Fruit fly (Drosophila melanogaster) whole organism, prepupa: ENCODE results near the gene Spindly.

Source experiments
- CG10631 ChIP-seq: fragments of 200-800 bp; sonication (Bioruptor generic); optimal IDR thresholded peaks from 2 replicates; lab custom pipeline; 2016; ENCODE audit warnings: missing biosample characterization, missing genetic modification characterization
- CG10669 ChIP-seq: fragments of 200-800 bp; sonication (Bioruptor generic); optimal IDR thresholded peaks from 3 replicates; lab custom pipeline; 2018; ENCODE audit warnings: missing biosample characterization, mild to moderate bottlenecking, missing genetic modification characterization, moderate library complexity
- CG11294 ChIP-seq: fragments of 200-800 bp; sonication (Bioruptor generic); IDR thresholded peaks from 2 replicates; pipeline ENCODE4 v1.3.6; 2022; ENCODE audit warnings: missing biosample characterization, missing genetic modification characterization
- CG11762 ChIP-seq: fragments of 200-800 bp; sonication (Bioruptor generic); optimal IDR thresholded peaks from 3 replicates; lab custom pipeline; 2016; ENCODE audit warnings: missing biosample characterization, missing genetic modification characterization; ENCODE audit not compliant: insufficient read depth
- CG11902 ChIP-seq: fragments of 200-800 bp; sonication (Bioruptor generic); optimal IDR thresholded peaks from 3 replicates; lab custom pipeline; 2016; ENCODE audit warnings: missing biosample characterization, missing genetic modification characterization
- CG15336 ChIP-seq: fragments of 200-800 bp; sonication (Bioruptor generic); IDR thresholded peaks from 2 replicates; pipeline ENCODE4 v1.3.6; 2022; ENCODE audit warnings: missing biosample characterization, missing genetic modification characterization
- CG1621 ChIP-seq: fragments of 200-800 bp; sonication (Bioruptor generic); optimal IDR thresholded peaks from 3 replicates; lab custom pipeline; 2018; ENCODE audit warnings: missing biosample characterization, mild to moderate bottlenecking, missing genetic modification characterization
- CG16779 ChIP-seq: fragments of 200-800 bp; sonication (Bioruptor generic); optimal IDR thresholded peaks from 3 replicates; lab custom pipeline; 2017; ENCODE audit warnings: missing biosample characterization, mild to moderate bottlenecking, missing genetic modification characterization
- CG3032 ChIP-seq: fragments of 200-800 bp; optimal IDR thresholded peaks from 2 replicates; lab custom pipeline; 2019; ENCODE audit warnings: missing biosample characterization, mild to moderate bottlenecking, missing genetic modification characterization, moderate library complexity
- CG31627 ChIP-seq: fragments of 200-800 bp; sonication (Bioruptor generic); optimal IDR thresholded peaks from 3 replicates; lab custom pipeline; 2016; ENCODE audit warnings: missing biosample characterization, missing genetic modification characterization
- CG32006 ChIP-seq: fragments of 200-800 bp; sonication (Bioruptor generic); optimal IDR thresholded peaks from 3 replicates; lab custom pipeline; 2017; ENCODE audit warnings: missing biosample characterization, mild to moderate bottlenecking, missing genetic modification characterization
- CG34406 ChIP-seq: fragments of 200-800 bp; sonication (Bioruptor generic); optimal IDR thresholded peaks from 3 replicates; lab custom pipeline; 2016; ENCODE audit warnings: missing biosample characterization, missing genetic modification characterization
- CG3919 ChIP-seq: fragments of 200-800 bp; sonication (Bioruptor generic); optimal IDR thresholded peaks from 3 replicates; lab custom pipeline; 2016; ENCODE audit warnings: missing biosample characterization, missing genetic modification characterization
- CG4318 ChIP-seq: fragments of 200-800 bp; sonication (Bioruptor generic); optimal IDR thresholded peaks from 3 replicates; lab custom pipeline; 2017; ENCODE audit warnings: missing biosample characterization, mild to moderate bottlenecking, missing genetic modification characterization
- CG6276 ChIP-seq: fragments of 200-800 bp; sonication (Bioruptor generic); optimal IDR thresholded peaks from 2 replicates; lab custom pipeline; 2017; ENCODE audit warnings: missing biosample characterization, mild to moderate bottlenecking, missing genetic modification characterization
- CG6792 ChIP-seq: fragments of 200-800 bp; sonication (Bioruptor generic); optimal IDR thresholded peaks from 3 replicates; lab custom pipeline; 2016; ENCODE audit warnings: missing biosample characterization, missing genetic modification characterization
- CG6854 ChIP-seq: fragments of 200-800 bp; sonication (Bioruptor generic); optimal IDR thresholded peaks from 2 replicates; lab custom pipeline; 2017; ENCODE audit warnings: missing biosample characterization, mild to moderate bottlenecking, missing genetic modification characterization
- CG7368 ChIP-seq: fragments of 200-800 bp; sonication (Bioruptor generic); optimal IDR thresholded peaks from 3 replicates; lab custom pipeline; 2016; ENCODE audit warnings: missing biosample characterization, missing genetic modification characterization
- CG8632 ChIP-seq: fragments of 200-800 bp; sonication (Bioruptor generic); optimal IDR thresholded peaks from 3 replicates; lab custom pipeline; 2016; ENCODE audit warnings: missing biosample characterization, missing genetic modification characterization
- Eip75B ChIP-seq: fragments of 200-800 bp; sonication (Bioruptor generic); optimal IDR thresholded peaks from 3 replicates; lab custom pipeline; 2016; ENCODE audit warnings: missing biosample characterization, missing genetic modification characterization
- Eip78C ChIP-seq: fragments of 200-800 bp; sonication (Bioruptor generic); peaks from one replicate; lab custom pipeline; 2016; ENCODE audit warnings: missing biosample characterization, missing genetic modification characterization
- Eip93F ChIP-seq: fragments of 200-800 bp; sonication (Bioruptor generic); optimal IDR thresholded peaks from 2 replicates; lab custom pipeline; 2016; ENCODE audit warnings: missing biosample characterization, mild to moderate bottlenecking, missing genetic modification characterization
- Ets21C ChIP-seq: fragments of 200-800 bp; sonication (Bioruptor generic); optimal IDR thresholded peaks from 3 replicates; lab custom pipeline; 2016; ENCODE audit warnings: missing biosample characterization, missing genetic modification characterization
- Ets96B ChIP-seq: fragments of 200-800 bp; optimal IDR thresholded peaks from 2 replicates; lab custom pipeline; 2019; ENCODE audit warnings: missing biosample characterization, mild to moderate bottlenecking, missing genetic modification characterization, moderate library complexity
- Gug ChIP-seq: fragments of 200-800 bp; sonication (Bioruptor generic); IDR thresholded peaks from 2 replicates; pipeline ENCODE4 v1.3.6; 2022; ENCODE audit warnings: missing biosample characterization, missing genetic modification characterization
- Hr39 ChIP-seq: fragments of 200-800 bp; sonication (Bioruptor generic); optimal IDR thresholded peaks from 2 replicates; lab custom pipeline; 2016; ENCODE audit warnings: missing biosample characterization, missing genetic modification characterization
- Hr4 ChIP-seq: fragments of 200-800 bp; sonication (Bioruptor generic); optimal IDR thresholded peaks from 3 replicates; lab custom pipeline; 2016; ENCODE audit warnings: missing biosample characterization, missing genetic modification characterization
- Lpt ChIP-seq: fragments of 200-800 bp; sonication (Bioruptor generic); optimal IDR thresholded peaks from 3 replicates; lab custom pipeline; 2016; ENCODE audit warnings: missing biosample characterization, missing genetic modification characterization
- Met ChIP-seq: fragments of 200-800 bp; sonication (Bioruptor generic); optimal IDR thresholded peaks from 3 replicates; lab custom pipeline; 2016; ENCODE audit warnings: missing biosample characterization, missing genetic modification characterization
- OdsH ChIP-seq: fragments of 200-800 bp; sonication (Bioruptor generic); optimal IDR thresholded peaks from 3 replicates; lab custom pipeline; 2016; ENCODE audit warnings: missing biosample characterization, missing genetic modification characterization
- Smox ChIP-seq: fragments of 200-800 bp; sonication (Bioruptor generic); optimal IDR thresholded peaks from 3 replicates; lab custom pipeline; 2016; ENCODE audit warnings: missing biosample characterization, missing genetic modification characterization
- Sox102F ChIP-seq: fragments of 200-800 bp; sonication (Bioruptor generic); optimal IDR thresholded peaks from 2 replicates; lab custom pipeline; 2016; ENCODE audit warnings: missing biosample characterization, mild to moderate bottlenecking, missing genetic modification characterization
- Sox14 ChIP-seq: fragments of 200-800 bp; sonication (Bioruptor generic); optimal IDR thresholded peaks from 3 replicates; lab custom pipeline; 2016; ENCODE audit warnings: missing biosample characterization, missing genetic modification characterization
- Sox15 ChIP-seq: fragments of 200-800 bp; sonication (Bioruptor generic); optimal IDR thresholded peaks from 3 replicates; lab custom pipeline; 2016; ENCODE audit warnings: missing biosample characterization, missing genetic modification characterization
- achi ChIP-seq: fragments of 200-800 bp; sonication (Bioruptor generic); optimal IDR thresholded peaks from 3 replicates; lab custom pipeline; 2016; ENCODE audit warnings: missing biosample characterization, missing genetic modification characterization
- acj6 ChIP-seq: fragments of 200-800 bp; sonication (Bioruptor generic); optimal IDR thresholded peaks from 3 replicates; lab custom pipeline; 2016; ENCODE audit warnings: missing biosample characterization, missing genetic modification characterization
- cyc ChIP-seq: fragments of 200-800 bp; sonication (Bioruptor generic); optimal IDR thresholded peaks from 3 replicates; lab custom pipeline; 2016; ENCODE audit warnings: missing biosample characterization, missing genetic modification characterization
- dsx ChIP-seq: fragments of 200-800 bp; optimal IDR thresholded peaks from 3 replicates; lab custom pipeline; 2019; ENCODE audit warnings: missing biosample characterization, mild to moderate bottlenecking, missing genetic modification characterization, moderate library complexity; ENCODE audit not compliant: poor library complexity, severe bottlenecking
- eg ChIP-seq: fragments of 200-800 bp; sonication (Bioruptor generic); IDR thresholded peaks from 3 replicates; pipeline ENCODE4 v1.3.6; 2022; ENCODE audit warnings: missing biosample characterization, missing genetic modification characterization
- esn ChIP-seq: fragments of 200-800 bp; sonication (Bioruptor generic); optimal IDR thresholded peaks from 2 replicates; lab custom pipeline; 2016; ENCODE audit warnings: missing biosample characterization, mild to moderate bottlenecking, missing genetic modification characterization, moderate library complexity
- fd85E ChIP-seq: fragments of 200-800 bp; sonication (Bioruptor generic); optimal IDR thresholded peaks from 3 replicates; lab custom pipeline; 2016; ENCODE audit warnings: missing biosample characterization, missing genetic modification characterization
- lz ChIP-seq: fragments of 200-800 bp; sonication (Bioruptor generic); optimal IDR thresholded peaks from 3 replicates; lab custom pipeline; 2016; ENCODE audit warnings: missing biosample characterization, missing genetic modification characterization
- net ChIP-seq: fragments of 200-800 bp; sonication (Bioruptor generic); optimal IDR thresholded peaks from 3 replicates; lab custom pipeline; 2016; ENCODE audit warnings: missing biosample characterization, missing genetic modification characterization
- pdm3 ChIP-seq: fragments of 200-800 bp; sonication (Bioruptor generic); optimal IDR thresholded peaks from 3 replicates; lab custom pipeline; 2016; ENCODE audit warnings: missing biosample characterization, missing genetic modification characterization
- spab ChIP-seq: fragments of 200-800 bp; sonication (Bioruptor generic); optimal IDR thresholded peaks from 2 replicates; lab custom pipeline; 2017; ENCODE audit warnings: missing biosample characterization, mild to moderate bottlenecking, missing genetic modification characterization, missing genetic modification reagents
- svp ChIP-seq: fragments of 200-800 bp; sonication (Bioruptor generic); peaks from one replicate; lab custom pipeline; 2016; ENCODE audit warnings: missing biosample characterization, missing genetic modification characterization
- topi ChIP-seq: fragments of 200-800 bp; sonication (Bioruptor generic); optimal IDR thresholded peaks from 3 replicates; lab custom pipeline; 2016; ENCODE audit warnings: missing biosample characterization, missing genetic modification characterization

The Spindly gene

dm6 chr2L:3569892-3570291 is 39.8 kb upstream of the Spindly start:
- TF ChIP-seq Hr4: no peak
- TF ChIP-seq spab: no peak
- TF ChIP-seq Met: peak; percentile 24
- TF ChIP-seq Sox102F (GFP tag; lab: Kevin White, UChicago): peak; percentile 54
- peak; percentile 46 for TF ChIP-seq topi (GFP tag; lab: Kevin White, UChicago)
- TF ChIP-seq CG6792 (GFP tag; lab: Kevin White, UChicago): peak; percentile 24
- TF ChIP-seq Gug (GFP tag; lab: Robert Waterston, UW): no peak
- TF ChIP-seq Smox (GFP tag; lab: Kevin White, UChicago): peak; percentile 32
- peak; percentile 38 for TF ChIP-seq CG31627 (GFP tag; lab: Kevin White, UChicago)
- TF ChIP-seq CG7368 (GFP tag; lab: Kevin White, UChicago): no peak
- peak; percentile 28 for TF ChIP-seq OdsH
- TF ChIP-seq Ets21C (GFP tag; lab: Kevin White, UChicago): peak; percentile 48
- TF ChIP-seq Eip78C (GFP tag; lab: Kevin White, UChicago): peak; percentile 67
- peak; percentile 17 for TF ChIP-seq Sox14
- peak; percentile 79 for TF ChIP-seq svp (GFP tag; lab: Kevin White, UChicago)
- no peak for TF ChIP-seq fd85E
- TF ChIP-seq CG11902 (GFP tag; lab: Kevin White, UChicago): no peak
- TF ChIP-seq pdm3: peak; percentile 31
- no peak for TF ChIP-seq CG1621 (tag; lab: Kevin White, UChicago)
- 0 out of 2 replicates have a peak, but pooled peaks have one; percentile 10 for TF ChIP-seq CG15336 (GFP tag; lab: Robert Waterston, UW)
- no peak for TF ChIP-seq CG6276 (GFP tag; lab: Kevin White, UChicago)
- peak; percentile 16 for TF ChIP-seq cyc (GFP tag; lab: Kevin White, UChicago)
- TF ChIP-seq CG4318 (GFP tag; lab: Kevin White, UChicago): no peak
- TF ChIP-seq lz (GFP tag; lab: Kevin White, UChicago): peak; percentile 32
- TF ChIP-seq CG16779: no peak
- no peak for TF ChIP-seq net (GFP tag; lab: Kevin White, UChicago)
- TF ChIP-seq esn: peak; percentile 59
- TF ChIP-seq CG11294 (GFP tag; lab: Robert Waterston, UW): no peak
- no peak for TF ChIP-seq CG11762 (GFP tag; lab: Kevin White, UChicago)
- TF ChIP-seq acj6 (GFP tag; lab: Kevin White, UChicago): peak; percentile 26
- peak; percentile 41 for TF ChIP-seq Hr39 (GFP tag; lab: Kevin White, UChicago)
- TF ChIP-seq Ets96B (tag; lab: Kevin White, UChicago): no peak
- no peak for TF ChIP-seq dsx
- no peak for TF ChIP-seq eg (GFP tag; lab: Robert Waterston, UW)
- no peak for TF ChIP-seq Sox15 (GFP tag; lab: Kevin White, UChicago)
- TF ChIP-seq CG6854: no peak

DNA sequence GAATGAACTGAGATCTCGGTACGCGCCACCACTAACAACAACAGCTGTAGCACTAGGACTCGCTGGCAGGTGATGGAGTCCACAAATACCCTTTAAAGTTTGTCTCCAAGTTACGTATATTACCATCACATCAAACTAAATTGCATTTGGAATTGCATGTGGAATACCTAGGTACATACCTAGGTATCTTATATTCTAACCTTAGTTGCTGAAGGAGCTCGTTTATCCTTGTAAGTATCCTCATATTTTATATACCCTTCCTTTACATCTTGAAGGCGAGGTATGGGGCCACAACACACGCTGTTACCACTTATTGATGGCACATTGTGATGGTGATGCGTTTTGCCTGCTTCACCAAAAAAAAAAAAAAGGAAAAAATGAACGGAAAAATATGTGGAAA is 37.3 kb upstream of the Spindly start:
- TF ChIP-seq Eip75B: peak; percentile 16
- TF ChIP-seq topi (GFP tag; lab: Kevin White, UChicago): peak; percentile 35
- TF ChIP-seq CG7368 (GFP tag; lab: Kevin White, UChicago): no peak
- TF ChIP-seq CG4318 (GFP tag; lab: Kevin White, UChicago): no peak
- TF ChIP-seq OdsH: peak; percentile 17
- TF ChIP-seq CG10669 (GFP tag; lab: Kevin White, UChicago): peak; percentile 34
- peak; percentile 19 for TF ChIP-seq Hr39 (GFP tag; lab: Kevin White, UChicago)
- TF ChIP-seq svp (GFP tag; lab: Kevin White, UChicago): peak; percentile 64
- no peak for TF ChIP-seq spab
- peak; percentile 42 for TF ChIP-seq cyc (GFP tag; lab: Kevin White, UChicago)
- peak; percentile 30 for TF ChIP-seq CG3919 (GFP tag; lab: Kevin White, UChicago)
- TF ChIP-seq CG32006 (GFP tag; lab: Kevin White, UChicago): peak; percentile 36
- TF ChIP-seq achi (GFP tag; lab: Kevin White, UChicago): peak; percentile 27
- TF ChIP-seq CG6276 (GFP tag; lab: Kevin White, UChicago): no peak
- TF ChIP-seq Eip78C (GFP tag; lab: Kevin White, UChicago): peak; percentile 76
- TF ChIP-seq Ets96B (tag; lab: Kevin White, UChicago): peak; percentile 42
- no peak for TF ChIP-seq CG11294 (GFP tag; lab: Robert Waterston, UW)
- TF ChIP-seq Sox14: no peak
- TF ChIP-seq Smox (GFP tag; lab: Kevin White, UChicago): peak; percentile 9
- TF ChIP-seq Ets21C (GFP tag; lab: Kevin White, UChicago): peak; percentile 24
- peak; percentile 29 for TF ChIP-seq Sox102F (GFP tag; lab: Kevin White, UChicago)
- TF ChIP-seq Met: peak; percentile 46
- peak; percentile 32 for TF ChIP-seq CG3032 (tag; lab: Kevin White, UChicago)
- peak; percentile 40 for TF ChIP-seq esn
- no peak for TF ChIP-seq Lpt (GFP tag; lab: Kevin White, UChicago)
- TF ChIP-seq Hr4: peak; percentile 13
- peak; percentile 22 for TF ChIP-seq lz (GFP tag; lab: Kevin White, UChicago)
- TF ChIP-seq CG6792 (GFP tag; lab: Kevin White, UChicago): peak; percentile 33
- TF ChIP-seq CG31627 (GFP tag; lab: Kevin White, UChicago): peak; percentile 22
- TF ChIP-seq CG10631 (GFP tag; lab: Kevin White, UChicago): peak; percentile 17
- TF ChIP-seq Eip93F (GFP tag; lab: Kevin White, UChicago): no peak
- TF ChIP-seq pdm3: peak; percentile 12
- no peak for TF ChIP-seq CG8632 (GFP tag; lab: Kevin White, UChicago)
- TF ChIP-seq CG34406 (GFP tag; lab: Kevin White, UChicago): peak; percentile 11
- no peak for TF ChIP-seq net (GFP tag; lab: Kevin White, UChicago)
- peak; percentile 0 for TF ChIP-seq CG16779
